Worm (Caenorhabditis elegans) whole organism, L4 larva: ENCODE results near the gene cav-1.

Experiments
- F49E8.2 ChIP-seq: sonication (generic microtip); optimal IDR thresholded peaks from 2 replicates; lab custom pipeline; 2016; ENCODE audit warnings: missing compliant biosample characterization, mild to moderate bottlenecking, missing genetic modification characterization, borderline replicate concordance
- aly-2 ChIP-seq: sonication (generic microtip); optimal IDR thresholded peaks from 2 replicates; lab custom pipeline; 2018; ENCODE audit warnings: missing biosample characterization, missing genetic modification characterization
- ceh-82 ChIP-seq: sonication (generic microtip); optimal IDR thresholded peaks from 2 replicates; lab custom pipeline; 2017; ENCODE audit warnings: missing biosample characterization, missing genetic modification characterization
- daf-16 ChIP-seq, 3 experiments: sonication (generic microtip); optimal IDR thresholded peaks; 2 replicates each; lab custom pipeline; 2016 to 2017; ENCODE audit warnings: missing genetic modification characterization in 3 of 3, missing genetic modification reagents in 3 of 3, mild to moderate bottlenecking in 2 of 3, missing compliant biosample characterization in 2 of 3, missing biosample characterization in 1 of 3, moderate library complexity in 1 of 3
- fkh-10 ChIP-seq: fragments of 150-350 bp; optimal IDR thresholded peaks from 2 replicates; lab custom pipeline; 2014; ENCODE audit warnings: missing biosample characterization, missing genetic modification reagents, missing genetic modification characterization
- fos-1 ChIP-seq: fragments of 150-350 bp; optimal IDR thresholded peaks from 2 replicates; lab custom pipeline; 2014; ENCODE audit warnings: missing biosample characterization, missing genetic modification characterization
- mdl-1 ChIP-seq, 2 experiments: fragments of 150-350 bp in 1 of 2; sonication (generic microtip) in 1 of 2; optimal IDR thresholded peaks; 2 replicates each; lab custom pipeline; 2014 to 2017; ENCODE audit warnings: missing biosample characterization in 2 of 2, missing genetic modification characterization in 2 of 2
- nhr-11 ChIP-seq: fragments of 150-350 bp; optimal IDR thresholded peaks from 2 replicates; lab custom pipeline; 2014; ENCODE audit warnings: missing biosample characterization, missing genetic modification characterization
- pha-4 ChIP-seq, 2 experiments: fragments of 150-350 bp in 1 of 2; fragments of 200-800 bp in 1 of 2; sonication (Bioruptor generic) in 1 of 2; IDR thresholded peaks in 1 of 2; optimal IDR thresholded peaks in 1 of 2; 2 replicates each; pipeline versions ENCODE4 v1.3.6 to Lab custom; 2014 to 2022; ENCODE audit warnings: missing genetic modification characterization in 2 of 2, missing genetic modification reagents in 2 of 2, missing biosample characterization in 1 of 2, missing compliant biosample characterization in 1 of 2
- pqm-1 ChIP-seq: sonication (generic microtip); optimal IDR thresholded peaks from 2 replicates; lab custom pipeline; 2017; ENCODE audit warnings: missing biosample characterization, missing genetic modification characterization
- sdz-12 ChIP-seq: fragments of 200-800 bp; sonication (Bioruptor generic); optimal IDR thresholded peaks from 2 replicates; lab custom pipeline; 2018; ENCODE audit warnings: mild to moderate bottlenecking, missing genetic modification characterization, missing compliant biosample characterization
- snpc-4 ChIP-seq: fragments of 150-350 bp; optimal IDR thresholded peaks from 2 replicates; lab custom pipeline; 2014; ENCODE audit warnings: missing biosample characterization, missing genetic modification characterization
- unc-130 ChIP-seq: sonication (generic microtip); optimal IDR thresholded peaks from 2 replicates; lab custom pipeline; 2016; ENCODE audit warnings: missing genetic modification reagents, missing genetic modification characterization, missing compliant biosample characterization
- unc-62 ChIP-seq, 3 experiments: fragments of 150-350 bp in 1 of 3; sonication (generic microtip); optimal IDR thresholded peaks in 2 of 3; peaks in 1 of 3; 1 replicate in 1 of 3; 2 replicates in 2 of 3; lab custom pipeline; 2014 to 2017; ENCODE audit warnings: missing biosample characterization in 3 of 3, missing genetic modification characterization in 3 of 3, missing genetic modification reagents in 3 of 3, missing genotype in 1 of 3

- TF ChIP-seq aly-2 (tag; lab: Kevin White, UChicago) (no peak), fos-1 (tag; lab: Kevin White, UChicago) (no peak), snpc-4 (no peak), unc-62 (GFP tag; optimal IDR thresholded peaks at IDR 0.05 in 1 of 2; lab: Kevin White, UChicago) (no peak), unc-62 (tag; optimal IDR thresholded peaks at IDR 0.05; lab: Kevin White, UChicago) (no peak), fkh-10 (GFP tag; lab: Kevin White, UChicago) (no peak), nhr-11 (no peak), pqm-1 (no peak), daf-16 (GFP tag; optimal IDR thresholded peaks at IDR 0.05; lab: Kevin White, UChicago) (no peak), daf-16 (tag; optimal IDR thresholded peaks at IDR 0.05; lab: Kevin White, UChicago) (no peak), mdl-1 (tag; optimal IDR thresholded peaks at IDR 0.05; lab: Kevin White, UChicago) (no peak), unc-130 (GFP tag; lab: Kevin White, UChicago) (no peak), sdz-12 (GFP tag; lab: Kevin White, UChicago) (no peak), ceh-82 (tag; lab: Kevin White, UChicago) (no peak), F49E8.2 (tag; lab: Kevin White, UChicago) (no peak), pha-4 (GFP tag; IDR thresholded peaks at IDR 0.05; lab: Robert Waterston, UW) (no peak), pha-4 (tag; optimal IDR thresholded peaks at IDR 0.05; lab: Kevin White, UChicago) (no peak)
Measured at ce11 chrIV:9789496-9789895, 17.2 kb downstream of the cav-1 start, which contains the start of gene T13F2.4.
